Fruit fly (Drosophila melanogaster): ENCODE data around the gene Gsc.

Gene Gsc

dm6 chr2L:621101-621500 is 26.6 kb upstream of the Gsc start, which contains the start of gene lectin-21Cb:
lectin-21Cb (minus strand) TSS chr2L:621201.
- no peak for TF ChIP-seq tai (GFP tag; optimal IDR thresholded peaks at IDR 0.05)
- no peak for TF ChIP-seq fru (GFP tag; optimal IDR thresholded peaks at IDR 0.05)
- no peak for TF ChIP-seq br (GFP tag; optimal IDR thresholded peaks at IDR 0.05)
- TF ChIP-seq woc (GFP tag; optimal IDR thresholded peaks at IDR 0.05): no peak
- TF ChIP-seq GATAd (GFP tag; optimal IDR thresholded peaks at IDR 0.05): no peak
- TF ChIP-seq jim (GFP tag; optimal IDR thresholded peaks at IDR 0.05): no peak
- no peak for TF ChIP-seq Dif (GFP tag; optimal IDR thresholded peaks at IDR 0.05; ENCODE audit: partially characterized antibody)
- no peak for TF ChIP-seq h (GFP tag; optimal IDR thresholded peaks at IDR 0.05)
- TF ChIP-seq rgr (GFP tag; optimal IDR thresholded peaks at IDR 0.05): no peak
- TF ChIP-seq Hnf4 (GFP tag; optimal IDR thresholded peaks at IDR 0.05): no peak
- no peak for TF ChIP-seq lola (GFP tag; optimal IDR thresholded peaks at IDR 0.05)
- no peak for TF ChIP-seq usp (GFP tag; optimal IDR thresholded peaks at IDR 0.05)
- TF ChIP-seq Dfd (GFP tag; optimal IDR thresholded peaks at IDR 0.05): no peak
- TF ChIP-seq CG32264 (GFP tag; optimal IDR thresholded peaks at IDR 0.05): no peak
- TF ChIP-seq CrebA (GFP tag; optimal IDR thresholded peaks at IDR 0.05; ENCODE audit: borderline replicate concordance): no peak
- no peak for TF ChIP-seq sv (GFP tag; optimal IDR thresholded peaks at IDR 0.05)
- TF ChIP-seq sage (GFP tag; optimal IDR thresholded peaks at IDR 0.05): no peak

dm6 chr2L:619739-620138 is 25.3 kb upstream of the Gsc start:
- TF ChIP-seq Hnf4 (GFP tag; optimal IDR thresholded peaks at IDR 0.05): no peak
- TF ChIP-seq OdsH (GFP tag; optimal IDR thresholded peaks at IDR 0.05): peak; percentile 4
- TF ChIP-seq lola (GFP tag; optimal IDR thresholded peaks at IDR 0.05): no peak
- TF ChIP-seq Mio (GFP tag; optimal IDR thresholded peaks at IDR 0.05): no peak

dm6 chr2L:615023-615422 is 20.5 kb upstream of the Gsc start:
- TF ChIP-seq fru (GFP tag; optimal IDR thresholded peaks at IDR 0.05): peak; percentile 31
- peak; percentile 36 for TF ChIP-seq rgr (GFP tag; optimal IDR thresholded peaks at IDR 0.05)
- no peak for TF ChIP-seq N (GFP tag; optimal IDR thresholded peaks at IDR 0.05)
- TF ChIP-seq ey (GFP tag; optimal IDR thresholded peaks at IDR 0.05): peak; percentile 16
- TF ChIP-seq brk (GFP tag; optimal IDR thresholded peaks at IDR 0.05): no peak
- TF ChIP-seq psq (GFP tag; optimal IDR thresholded peaks at IDR 0.05): peak; percentile 23
- TF ChIP-seq woc (GFP tag; optimal IDR thresholded peaks at IDR 0.05): peak; percentile 41
- peak; percentile 41 for TF ChIP-seq h (GFP tag; optimal IDR thresholded peaks at IDR 0.05)
- TF ChIP-seq foxo (GFP tag; optimal IDR thresholded peaks at IDR 0.05): peak in 1 of 2 experiments; percentile 39
- no peak for TF ChIP-seq Abd-B (GFP tag; optimal IDR thresholded peaks at IDR 0.05)

- TF ChIP-seq HLH106 (tag; optimal IDR thresholded peaks at IDR 0.05) (peak; percentile 4), CG32264 (GFP tag; optimal IDR thresholded peaks at IDR 0.05) (no peak), Dif (GFP tag; optimal IDR thresholded peaks at IDR 0.05; ENCODE audit: partially characterized antibody) (no peak), Vsx2 (GFP tag; optimal IDR thresholded peaks at IDR 0.05; ENCODE audit: partially characterized antibody) (no peak), Jra (GFP tag; optimal IDR thresholded peaks at IDR 0.05) (no peak), Sp1 (GFP tag; optimal IDR thresholded peaks at IDR 0.05) (peak; percentile 7), Hr78 (GFP tag; optimal IDR thresholded peaks at IDR 0.05) (no peak), CG9705 (GFP tag; optimal IDR thresholded peaks at IDR 0.05) (no peak), Rel (GFP tag; optimal IDR thresholded peaks at IDR 0.05) (no peak), Rel (tag; optimal IDR thresholded peaks at IDR 0.05) (no peak), sage (GFP tag; optimal IDR thresholded peaks at IDR 0.05) (no peak)
These were observed 18.3 kb upstream of the Gsc start for dm6 chr2L:612778-613177.

- TF ChIP-seq Hnf4 (GFP tag; optimal IDR thresholded peaks at IDR 0.05) (no peak), dmrt93B (GFP tag; optimal IDR thresholded peaks at IDR 0.05) (no peak), dsf (GFP tag; optimal IDR thresholded peaks at IDR 0.05; ENCODE audit: borderline replicate concordance) (no peak), h (GFP tag; optimal IDR thresholded peaks at IDR 0.05) (peak; percentile 12), brk (GFP tag; optimal IDR thresholded peaks at IDR 0.05) (no peak), dl (GFP tag; optimal IDR thresholded peaks at IDR 0.05; ENCODE audit: insufficient read depth in 1 of 2, partially characterized antibody in 2 of 2) (no peak), ey (GFP tag; optimal IDR thresholded peaks at IDR 0.05) (no peak), foxo (GFP tag; optimal IDR thresholded peaks at IDR 0.05) (peak in 1 of 2 experiments; percentile 19), Dfd (GFP tag; optimal IDR thresholded peaks at IDR 0.05) (no peak), Rel (GFP tag; optimal IDR thresholded peaks at IDR 0.05) (no peak), Rel (tag; optimal IDR thresholded peaks at IDR 0.05) (no peak)
These were observed 15.0 kb upstream of the Gsc start for dm6 chr2L:609497-609896.

Measured in whole organism, wandering third instar larva.